Worm (Caenorhabditis elegans): Measurements from ENCODE around the gene sru-6.

The sru-6 gene

DNA sequence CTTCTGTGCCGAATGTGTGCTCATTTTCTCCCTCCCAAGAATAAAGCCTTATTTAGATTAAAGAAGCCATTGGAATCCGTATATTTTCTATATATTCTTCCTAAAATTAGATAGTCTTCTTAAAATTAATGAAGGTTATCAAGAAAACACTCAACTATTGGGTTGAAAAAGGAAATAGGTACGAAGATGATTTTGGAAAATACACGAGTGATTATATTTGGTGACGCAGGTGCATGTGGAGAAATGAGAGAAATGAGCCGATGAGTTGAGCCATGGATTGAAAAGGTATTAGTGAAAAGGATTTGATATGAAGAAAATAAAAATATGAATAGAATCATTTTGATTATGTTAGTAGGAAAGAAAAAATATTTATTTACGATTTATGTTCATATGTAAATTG, 9.5 kb upstream of the sru-6 start, which contains the start of gene cng-3:
TSS of gene cng-3 (minus strand) at position 102 of the 400 bp plus-strand sequence.
- no peak for TF ChIP-seq ceh-91 (GFP tag; IDR thresholded peaks at IDR 0.05)
- TF ChIP-seq nfyb-1 (GFP tag; IDR thresholded peaks at IDR 0.05) = no peak
- no peak for TF ChIP-seq C17E4.6 (GFP tag; IDR thresholded peaks at IDR 0.05)
- no peak for TF ChIP-seq zim-3 (tag; optimal IDR thresholded peaks at IDR 0.05)
- no peak for TF ChIP-seq madf-3 (GFP tag; IDR thresholded peaks at IDR 0.05)
- TF ChIP-seq ztf-25 (GFP tag; IDR thresholded peaks at IDR 0.05) = no peak
- TF ChIP-seq lsl-1 (GFP tag; optimal IDR thresholded peaks at IDR 0.05) = no peak
- no peak for TF ChIP-seq egrh-3 (GFP tag; IDR thresholded peaks at IDR 0.05)
- TF ChIP-seq athp-1 (tag; optimal IDR thresholded peaks at IDR 0.05) = no peak
- TF ChIP-seq B0336.3 (GFP tag; IDR thresholded peaks at IDR 0.05) = no peak

DNA sequence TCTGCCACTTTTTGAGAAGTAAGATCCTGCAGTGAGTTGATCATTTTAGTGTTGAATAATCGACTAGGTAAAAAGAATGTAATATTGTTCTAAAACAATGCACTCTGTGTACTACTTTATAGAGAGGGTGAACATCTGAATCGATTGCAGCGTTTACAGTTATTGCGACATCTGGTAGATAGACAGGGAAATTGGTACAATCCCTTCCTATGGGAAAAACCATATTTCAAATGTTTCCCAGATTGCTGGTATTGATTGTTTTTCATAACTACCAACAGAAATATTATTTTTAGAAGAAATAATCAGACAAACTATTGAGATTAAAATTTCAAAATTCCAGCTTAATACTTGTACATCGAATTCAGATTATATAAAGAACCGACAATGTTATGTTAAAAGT, 5.4 kb upstream of the sru-6 start, which contains the start of gene gadr-2:
TSS of gene gadr-2 (minus strand) at position 101 of the 400 bp plus-strand sequence.
- TF ChIP-seq T26A5.8 (tag; optimal IDR thresholded peaks at IDR 0.05) (no peak), nhr-80 (tag; optimal IDR thresholded peaks at IDR 0.05) (no peak), nfya-2 (GFP tag; IDR thresholded peaks at IDR 0.05) (no peak), unc-130 (GFP tag; optimal IDR thresholded peaks at IDR 0.05) (no peak)

DNA sequence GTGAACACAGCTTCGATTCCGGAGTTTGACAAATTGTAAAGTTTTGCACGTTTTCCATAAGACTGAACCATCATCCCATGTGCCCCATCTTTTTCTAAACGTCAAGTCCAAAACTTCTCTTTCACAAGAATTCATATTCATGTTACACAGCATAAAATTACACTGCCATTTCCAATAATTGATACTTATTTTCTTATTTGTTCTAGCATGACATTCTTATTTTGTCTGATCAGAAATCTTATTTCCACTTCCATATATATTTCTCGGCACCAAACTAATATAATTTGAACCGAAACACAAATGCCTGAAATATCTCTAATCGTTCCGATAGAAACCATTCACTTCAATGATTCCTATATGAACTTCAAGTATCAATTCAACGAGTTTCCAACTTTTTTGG, 4.4 kb upstream of the sru-6 start, which contains the start of gene sru-2:
TSS of gene sru-2 (plus strand) at position 301 of the 400 bp plus-strand sequence.
- TF ChIP-seq snpc-3.4 (tag; optimal IDR thresholded peaks at IDR 0.05) (no peak), F33H1.4 (GFP tag; IDR thresholded peaks at IDR 0.05) (no peak), ama-1 (optimal IDR thresholded peaks at IDR 0.05) (no peak), ama-1 (GFP tag; optimal IDR thresholded peaks at IDR 0.05) (no peak), ceh-27 (GFP tag; optimal IDR thresholded peaks at IDR 0.05) (no peak), lir-1 (GFP tag; conservative IDR thresholded peaks at IDR 0.05) (no peak), dpff-1 (tag; optimal IDR thresholded peaks at IDR 0.05) (no peak), rcor-1 (GFP tag; IDR thresholded peaks at IDR 0.05) (no peak), cebp-2 (GFP tag; IDR thresholded peaks at IDR 0.05) (no peak), Y56A3A.18 (GFP tag; IDR thresholded peaks at IDR 0.05) (no peak), ceh-58 (GFP tag; IDR thresholded peaks at IDR 0.05) (no peak)

DNA sequence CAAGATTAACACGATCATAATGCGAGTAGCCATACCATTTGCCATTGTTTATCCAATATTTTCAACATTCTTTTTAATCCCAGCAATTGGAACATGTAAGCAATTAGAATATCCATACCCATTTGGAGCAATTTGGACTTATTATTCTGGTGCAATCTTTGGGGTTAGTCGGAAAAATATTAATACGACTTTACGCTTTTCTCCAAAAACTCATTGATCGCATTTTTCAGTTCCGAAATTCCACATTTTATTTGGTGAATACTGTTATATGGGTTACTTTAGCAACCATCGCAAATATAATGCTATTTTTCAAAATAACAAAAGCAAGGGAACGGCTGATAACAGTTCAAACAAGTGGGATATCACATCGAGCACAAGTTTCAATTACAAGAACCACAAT, 3.6 kb upstream of the sru-6 start:
- TF ChIP-seq ceh-58 (GFP tag; IDR thresholded peaks at IDR 0.05) (no peak), mxl-1 (tag; optimal IDR thresholded peaks at IDR 0.05) (no peak), xnd-1 (tag; optimal IDR thresholded peaks at IDR 0.05) (no peak), lin-26 (GFP tag; IDR thresholded peaks at IDR 0.05) (no peak), F57C9.4 (tag; optimal IDR thresholded peaks at IDR 0.05) (no peak), attf-5 (GFP tag; optimal IDR thresholded peaks at IDR 0.05) (no peak), Y67H2A.10 (GFP tag; conservative IDR thresholded peaks at IDR 0.05) (no peak), unc-130 (GFP tag; optimal IDR thresholded peaks at IDR 0.05) (no peak), lin-40 (tag; optimal IDR thresholded peaks at IDR 0.05) (no peak), snpc-1.3 (tag; optimal IDR thresholded peaks at IDR 0.05; ENCODE audit: insufficient read depth) (no peak), bed-2 (GFP tag; IDR thresholded peaks at IDR 0.05) (no peak), F37B4.10 (GFP tag; IDR thresholded peaks at IDR 0.05) (no peak), B0336.3 (GFP tag; IDR thresholded peaks at IDR 0.05) (no peak), ztf-3 (GFP tag; optimal IDR thresholded peaks at IDR 0.05) (no peak), ceh-91 (GFP tag; IDR thresholded peaks at IDR 0.05) (no peak), repo-1 (tag; optimal IDR thresholded peaks at IDR 0.05) (no peak), nfyb-1 (GFP tag; IDR thresholded peaks at IDR 0.05) (no peak), unc-62 (GFP tag; optimal IDR thresholded peaks at IDR 0.05) (no peak), F39B2.1 (GFP tag; IDR thresholded peaks at IDR 0.05) (no peak)

All from whole organism, young adult.